Fruit fly (Drosophila melanogaster): ENCODE data around the gene CG2854.

The CG2854 gene

dm6 chrX:2344370-2344769 lies 17.4 kb downstream of the CG2854 start, which contains the start of gene mRpL14:
mRpL14 (minus strand) TSS chrX:2344649.
- TF ChIP-seq CG17801 (GFP tag; optimal IDR thresholded peaks at IDR 0.05; ENCODE audit: partially characterized antibody): no peak

- no peak for TF ChIP-seq CG17801 (GFP tag; optimal IDR thresholded peaks at IDR 0.05; ENCODE audit: partially characterized antibody)
These were observed 22.7 kb downstream of the CG2854 start for dm6 chrX:2349510-2350227.

dm6 chrX:2350228-2350564 lies 23.3 kb downstream of the CG2854 start:
- TF ChIP-seq CG17801 (GFP tag; optimal IDR thresholded peaks at IDR 0.05; ENCODE audit: partially characterized antibody): no peak

- no peak for TF ChIP-seq CG17801 (GFP tag; optimal IDR thresholded peaks at IDR 0.05; ENCODE audit: partially characterized antibody)
These were observed 25.9 kb downstream of the CG2854 start for dm6 chrX:2352819-2353218.

- TF ChIP-seq CG17801 (GFP tag; optimal IDR thresholded peaks at IDR 0.05; ENCODE audit: partially characterized antibody): no peak
These were observed 27.2 kb downstream of the CG2854 start for dm6 chrX:2354169-2354568.

- TF ChIP-seq CG17801 (GFP tag; optimal IDR thresholded peaks at IDR 0.05; ENCODE audit: partially characterized antibody): no peak
These were observed 28.6 kb downstream of the CG2854 start for dm6 chrX:2355531-2355986.

- no peak for TF ChIP-seq CG17801 (GFP tag; optimal IDR thresholded peaks at IDR 0.05; ENCODE audit: partially characterized antibody)
These were observed 29.5 kb downstream of the CG2854 start for dm6 chrX:2356441-2356840.

- TF ChIP-seq CG17801 (GFP tag; optimal IDR thresholded peaks at IDR 0.05; ENCODE audit: partially characterized antibody): no peak
These were observed 31.3 kb downstream of the CG2854 start for dm6 chrX:2358195-2358594.

dm6 chrX:2359845-2360244 lies 32.9 kb downstream of the CG2854 start:
- TF ChIP-seq CG17801 (GFP tag; optimal IDR thresholded peaks at IDR 0.05; ENCODE audit: partially characterized antibody): no peak

dm6 chrX:2360992-2361391 lies 34.1 kb downstream of the CG2854 start:
- TF ChIP-seq CG17801 (GFP tag; optimal IDR thresholded peaks at IDR 0.05; ENCODE audit: partially characterized antibody): peak; percentile 10

- no peak for TF ChIP-seq CG17801 (GFP tag; optimal IDR thresholded peaks at IDR 0.05; ENCODE audit: partially characterized antibody)
These were observed 35.5 kb downstream of the CG2854 start for dm6 chrX:2362414-2362813.

- no peak for TF ChIP-seq CG17801 (GFP tag; optimal IDR thresholded peaks at IDR 0.05; ENCODE audit: partially characterized antibody)
These were observed 36.8 kb downstream of the CG2854 start for dm6 chrX:2363733-2364132.

dm6 chrX:2365405-2365804 lies 38.5 kb downstream of the CG2854 start:
- no peak for TF ChIP-seq CG17801 (GFP tag; optimal IDR thresholded peaks at IDR 0.05; ENCODE audit: partially characterized antibody)

- TF ChIP-seq CG17801 (GFP tag; optimal IDR thresholded peaks at IDR 0.05; ENCODE audit: partially characterized antibody): no peak
These were observed 39.2 kb downstream of the CG2854 start, which contains the start of gene CG2841 for dm6 chrX:2366171-2366570. CG2841 (minus strand) TSS chrX:2366356.

Data from ovary, adult (tissue).